Fruit fly (Drosophila melanogaster) whole organism, wandering third instar larva: ENCODE measurements around the gene Ccp84Aa.

Source experiments
- pan ChIP-seq: fragments of >200 bp; optimal IDR thresholded peaks from 2 replicates; lab custom pipeline; 2017
- psq ChIP-seq: fragments of 200-800 bp; sonication (Bioruptor generic); optimal IDR thresholded peaks from 3 replicates; lab custom pipeline; 2017; ENCODE audit warnings: missing biosample characterization, mild to moderate bottlenecking, missing genetic modification characterization, moderate library complexity

DNA sequence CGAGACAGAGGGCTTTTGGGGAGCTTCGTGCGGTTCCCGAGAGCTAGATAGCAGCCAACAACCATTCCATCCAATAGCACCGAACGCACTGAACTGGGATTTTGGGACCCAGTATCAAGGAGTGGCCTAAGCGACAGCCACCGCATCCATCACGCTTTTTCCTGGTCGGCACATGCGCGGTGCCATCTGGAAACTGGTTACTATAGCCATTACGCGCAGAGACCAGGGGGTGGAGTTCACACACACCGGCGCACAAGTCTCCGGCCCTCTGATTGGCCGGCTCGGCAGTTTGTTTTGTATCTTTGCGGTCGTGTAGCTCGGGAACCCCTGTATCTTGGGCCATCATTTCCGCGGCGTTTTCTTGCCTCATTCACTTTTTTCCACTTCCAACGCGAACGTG lies 38.1 kb downstream of the Ccp84Aa start, which contains the start of gene pb:
- TF ChIP-seq pan = no peak
- TF ChIP-seq psq (GFP tag; lab: Kevin White, UChicago) = no peak
